Fruit fly (Drosophila melanogaster): Measurements from ENCODE around the gene CG3288.
A peak's percentile ranks its signal among the peaks of the same experiment; 100 is the strongest.

CG3288 gene

dm6 chr3L:20835882-20836281 lies at the start of gene CG3288:
Gene CG3288, plus strand, starts transcription at chr3L:20836182.
- TF ChIP-seq Myc (optimal IDR thresholded peaks at IDR 0.05): no peak
- no peak for TF ChIP-seq Dif (GFP tag; optimal IDR thresholded peaks at IDR 0.05; ENCODE audit: partially characterized antibody)
- TF ChIP-seq Jra (GFP tag; optimal IDR thresholded peaks at IDR 0.05): no peak
- no peak for TF ChIP-seq h (GFP tag; optimal IDR thresholded peaks at IDR 0.05)
- no peak for TF ChIP-seq Vsx2 (GFP tag; optimal IDR thresholded peaks at IDR 0.05; ENCODE audit: partially characterized antibody)
- no peak for TF ChIP-seq Abd-B (GFP tag; optimal IDR thresholded peaks at IDR 0.05)
- TF ChIP-seq CG9705 (GFP tag; optimal IDR thresholded peaks at IDR 0.05): no peak
- no peak for TF ChIP-seq Hnf4 (GFP tag; optimal IDR thresholded peaks at IDR 0.05)
- TF ChIP-seq woc (GFP tag; optimal IDR thresholded peaks at IDR 0.05): no peak
- TF ChIP-seq sage (GFP tag; optimal IDR thresholded peaks at IDR 0.05): no peak
- TF ChIP-seq fru (GFP tag; optimal IDR thresholded peaks at IDR 0.05): no peak
- no peak for TF ChIP-seq foxo (GFP tag; optimal IDR thresholded peaks at IDR 0.05)
- no peak for TF ChIP-seq OdsH (GFP tag; optimal IDR thresholded peaks at IDR 0.05)
- TF ChIP-seq HLH106 (tag; optimal IDR thresholded peaks at IDR 0.05): no peak
- no peak for TF ChIP-seq CrebA (GFP tag; optimal IDR thresholded peaks at IDR 0.05; ENCODE audit: borderline replicate concordance)
- no peak for TF ChIP-seq dl (GFP tag; optimal IDR thresholded peaks at IDR 0.05; ENCODE audit: insufficient read depth in 1 of 2, partially characterized antibody in 2 of 2)
- no peak for TF ChIP-seq br (GFP tag; optimal IDR thresholded peaks at IDR 0.05)

- TF ChIP-seq OdsH (GFP tag; optimal IDR thresholded peaks at IDR 0.05) (no peak), dl (GFP tag; optimal IDR thresholded peaks at IDR 0.05; ENCODE audit: insufficient read depth in 1 of 2, partially characterized antibody in 2 of 2) (no peak), Hr83 (GFP tag; optimal IDR thresholded peaks at IDR 0.05; ENCODE audit: poor library complexity, severe bottlenecking) (peak; percentile 74)
Measured at dm6 chr3L:20787835-20788380, 48.1 kb upstream of the CG3288 start, which contains the start of gene CG11396. Gene CG11396, minus strand, starts transcription at chr3L:20788137.

- TF ChIP-seq Vsx2 (GFP tag; optimal IDR thresholded peaks at IDR 0.05; ENCODE audit: partially characterized antibody) (no peak), Hr78 (GFP tag; optimal IDR thresholded peaks at IDR 0.05) (no peak), br (GFP tag; optimal IDR thresholded peaks at IDR 0.05) (no peak)
Measured at dm6 chr3L:20789299-20789698, 46.7 kb upstream of the CG3288 start.

- TF ChIP-seq Vsx2 (GFP tag; optimal IDR thresholded peaks at IDR 0.05; ENCODE audit: partially characterized antibody) (no peak), lola (GFP tag; optimal IDR thresholded peaks at IDR 0.05) (no peak), Jra (GFP tag; optimal IDR thresholded peaks at IDR 0.05) (no peak), Rel (GFP tag; optimal IDR thresholded peaks at IDR 0.05) (no peak), Rel (tag; optimal IDR thresholded peaks at IDR 0.05) (no peak), tai (GFP tag; optimal IDR thresholded peaks at IDR 0.05) (no peak), Myc (optimal IDR thresholded peaks at IDR 0.05) (no peak), Hr78 (GFP tag; optimal IDR thresholded peaks at IDR 0.05) (no peak), pan (optimal IDR thresholded peaks at IDR 0.05) (no peak), CG9705 (GFP tag; optimal IDR thresholded peaks at IDR 0.05) (no peak), Hnf4 (GFP tag; optimal IDR thresholded peaks at IDR 0.05) (no peak), usp (GFP tag; optimal IDR thresholded peaks at IDR 0.05) (no peak)
Measured at dm6 chr3L:20792693-20793092, 43.3 kb upstream of the CG3288 start, which contains the start of gene Six4. Gene Six4, minus strand, starts transcription at chr3L:20792777.

- TF ChIP-seq Jra (GFP tag; optimal IDR thresholded peaks at IDR 0.05) (no peak), dsf (GFP tag; optimal IDR thresholded peaks at IDR 0.05; ENCODE audit: borderline replicate concordance) (no peak), dmrt93B (GFP tag; optimal IDR thresholded peaks at IDR 0.05) (no peak), sage (GFP tag; optimal IDR thresholded peaks at IDR 0.05) (no peak), OdsH (GFP tag; optimal IDR thresholded peaks at IDR 0.05) (no peak), brk (GFP tag; optimal IDR thresholded peaks at IDR 0.05) (no peak)
Measured at dm6 chr3L:20796757-20797156, 39.2 kb upstream of the CG3288 start.

dm6 chr3L:20797379-20797778 lies 38.6 kb upstream of the CG3288 start:
- TF ChIP-seq CG9705 (GFP tag; optimal IDR thresholded peaks at IDR 0.05): no peak
- TF ChIP-seq Dfd (GFP tag; optimal IDR thresholded peaks at IDR 0.05): no peak
- no peak for TF ChIP-seq dmrt93B (GFP tag; optimal IDR thresholded peaks at IDR 0.05)
- no peak for TF ChIP-seq psq (GFP tag; optimal IDR thresholded peaks at IDR 0.05)
- TF ChIP-seq Hr78 (GFP tag; optimal IDR thresholded peaks at IDR 0.05): no peak
- no peak for TF ChIP-seq Hr83 (GFP tag; optimal IDR thresholded peaks at IDR 0.05; ENCODE audit: poor library complexity, severe bottlenecking)
- no peak for TF ChIP-seq brk (GFP tag; optimal IDR thresholded peaks at IDR 0.05)
- no peak for TF ChIP-seq foxo (GFP tag; optimal IDR thresholded peaks at IDR 0.05)
